Fruit fly (Drosophila melanogaster) whole organism, wandering third instar larva: ENCODE results near the gene Gale.

Experiments used
- Abd-B ChIP-seq: fragments of >200 bp; optimal IDR thresholded peaks from 2 replicates; lab custom pipeline; 2017; ENCODE audit warnings: missing biosample characterization, missing genetic modification characterization
- CG32264 ChIP-seq: fragments of 200-800 bp; sonication (Bioruptor generic); optimal IDR thresholded peaks from 2 replicates; lab custom pipeline; 2016; ENCODE audit warnings: missing biosample characterization, missing genetic modification characterization
- CG9705 ChIP-seq: fragments of 200-800 bp; sonication (Bioruptor generic); optimal IDR thresholded peaks from 2 replicates; lab custom pipeline; 2018; ENCODE audit warnings: missing biosample characterization, mild to moderate bottlenecking, missing genetic modification characterization
- CrebA ChIP-seq: fragments of 200-800 bp; sonication (Bioruptor generic); optimal IDR thresholded peaks from 2 replicates; lab custom pipeline; 2016; ENCODE audit warnings: missing biosample characterization, mild to moderate bottlenecking, missing genetic modification characterization, borderline replicate concordance
- Dfd ChIP-seq: fragments of >200 bp; optimal IDR thresholded peaks from 2 replicates; lab custom pipeline; 2017; ENCODE audit warnings: missing biosample characterization, missing genetic modification characterization
- Dif ChIP-seq: fragments of 200-275, 200-300 bp; sonication (Bioruptor generic); optimal IDR thresholded peaks from 2 replicates; lab custom pipeline; 2018; ENCODE audit warnings: missing biosample characterization, missing genetic modification characterization; ENCODE audit not compliant: partially characterized antibody
- GATAd ChIP-seq: sonication (Bioruptor generic); optimal IDR thresholded peaks from 2 replicates; lab custom pipeline; 2016; ENCODE audit warnings: missing biosample characterization, missing genetic modification characterization
- HLH106 ChIP-seq: fragments of 200-800 bp; optimal IDR thresholded peaks from 3 replicates; lab custom pipeline; 2019; ENCODE audit warnings: missing biosample characterization, mild to moderate bottlenecking, missing genetic modification characterization, moderate library complexity
- Hnf4 ChIP-seq: fragments of 200-800 bp; sonication (Bioruptor generic); optimal IDR thresholded peaks from 2 replicates; lab custom pipeline; 2016; ENCODE audit warnings: missing biosample characterization, mild to moderate bottlenecking, missing genetic modification characterization
- Hr78 ChIP-seq: fragments of >200 bp; optimal IDR thresholded peaks from 2 replicates; lab custom pipeline; 2017; ENCODE audit warnings: missing biosample characterization, missing genetic modification characterization
- Hr83 ChIP-seq: fragments of 200-300 bp; sonication (Bioruptor generic); optimal IDR thresholded peaks from 2 replicates; lab custom pipeline; 2016; ENCODE audit warnings: missing biosample characterization, mild to moderate bottlenecking, missing genetic modification characterization, moderate library complexity; ENCODE audit not compliant: poor library complexity, severe bottlenecking
- Jra ChIP-seq: sonication (Bioruptor generic); optimal IDR thresholded peaks from 2 replicates; lab custom pipeline; 2016; ENCODE audit warnings: missing biosample characterization, missing genetic modification characterization
- Mio ChIP-seq: sonication (Bioruptor generic); optimal IDR thresholded peaks from 2 replicates; lab custom pipeline; 2016; ENCODE audit warnings: missing biosample characterization, missing genetic modification characterization
- Myc ChIP-seq: fragments of >200 bp; optimal IDR thresholded peaks from 2 replicates; lab custom pipeline; 2017
- N ChIP-seq: fragments of >200 bp; optimal IDR thresholded peaks from 2 replicates; lab custom pipeline; 2018; ENCODE audit warnings: missing biosample characterization, missing external identifiers, missing genetic modification characterization
- OdsH ChIP-seq: fragments of 200-800 bp; sonication (Bioruptor generic); optimal IDR thresholded peaks from 2 replicates; lab custom pipeline; 2016; ENCODE audit warnings: missing biosample characterization, mild to moderate bottlenecking, missing genetic modification characterization
- Rel ChIP-seq, 2 experiments: fragments of 200-800 bp; sonication (Bioruptor generic) in 1 of 2; optimal IDR thresholded peaks; 2 replicates in 1 of 2; 3 replicates in 1 of 2; lab custom pipeline; 2016 to 2019; ENCODE audit warnings: mild to moderate bottlenecking in 2 of 2, missing biosample characterization in 2 of 2, missing genetic modification characterization in 2 of 2, moderate library complexity in 1 of 2
- Sp1 ChIP-seq: fragments of 200-800 bp; sonication (Bioruptor generic); optimal IDR thresholded peaks from 3 replicates; lab custom pipeline; 2019; ENCODE audit warnings: missing biosample characterization, mild to moderate bottlenecking, missing genetic modification characterization, moderate library complexity
- Vsx2 ChIP-seq: fragments of 200-300, 225-300 bp; sonication (Bioruptor generic); optimal IDR thresholded peaks from 2 replicates; lab custom pipeline; 2018; ENCODE audit warnings: missing biosample characterization, missing genetic modification characterization; ENCODE audit not compliant: partially characterized antibody
- br ChIP-seq: fragments of 200-800 bp; sonication (Bioruptor generic); optimal IDR thresholded peaks from 2 replicates; lab custom pipeline; 2016; ENCODE audit warnings: missing biosample characterization, missing genetic modification characterization
- brk ChIP-seq: fragments of 200-800 bp; sonication (Bioruptor generic); optimal IDR thresholded peaks from 2 replicates; lab custom pipeline; 2016; ENCODE audit warnings: missing biosample characterization, mild to moderate bottlenecking, missing genetic modification characterization
- dl ChIP-seq, 2 experiments: fragments of 175-275, 200-275 bp in 1 of 2; fragments of 200-275 bp in 1 of 2; sonication (Bioruptor generic); optimal IDR thresholded peaks; lab custom pipeline; 2018; ENCODE audit warnings: mild to moderate bottlenecking in 2 of 2, missing biosample characterization in 2 of 2, missing genetic modification characterization in 2 of 2, moderate library complexity in 2 of 2; ENCODE audit not compliant: partially characterized antibody in 2 of 2, insufficient read depth in 1 of 2
- dmrt93B ChIP-seq: fragments of 200-800 bp; sonication (Bioruptor generic); optimal IDR thresholded peaks from 2 replicates; lab custom pipeline; 2018; ENCODE audit warnings: missing biosample characterization, mild to moderate bottlenecking, missing genetic modification characterization
- dsf ChIP-seq: sonication (Bioruptor generic); optimal IDR thresholded peaks from 2 replicates; lab custom pipeline; 2016; ENCODE audit warnings: missing biosample characterization, missing genetic modification characterization, borderline replicate concordance
- ey ChIP-seq: fragments of 200-800 bp; sonication (Bioruptor generic); optimal IDR thresholded peaks from 2 replicates; lab custom pipeline; 2016; ENCODE audit warnings: missing biosample characterization, missing genetic modification characterization
- foxo ChIP-seq, 2 experiments: fragments of 200-800 bp; sonication (Bioruptor generic); optimal IDR thresholded peaks; 2 replicates in 1 of 2; 3 replicates in 1 of 2; lab custom pipeline; 2016 to 2017; ENCODE audit warnings: missing biosample characterization in 2 of 2, missing genetic modification characterization in 2 of 2
- fru ChIP-seq: fragments of 200-800 bp; sonication (Bioruptor generic); optimal IDR thresholded peaks from 3 replicates; lab custom pipeline; 2016; ENCODE audit warnings: missing biosample characterization, mild to moderate bottlenecking, missing genetic modification characterization
- h ChIP-seq: fragments of 200-800 bp; sonication (Bioruptor generic); optimal IDR thresholded peaks from 3 replicates; lab custom pipeline; 2016; ENCODE audit warnings: missing biosample characterization, mild to moderate bottlenecking, missing genetic modification characterization
- jim ChIP-seq: fragments of 175-275, 200-325 bp; sonication (Bioruptor generic); optimal IDR thresholded peaks from 2 replicates; lab custom pipeline; 2016; ENCODE audit warnings: missing biosample characterization, mild to moderate bottlenecking, missing genetic modification characterization
- lola ChIP-seq: fragments of >200 bp; optimal IDR thresholded peaks from 2 replicates; lab custom pipeline; 2017; ENCODE audit warnings: missing biosample characterization, missing genetic modification characterization
- pan ChIP-seq: fragments of >200 bp; optimal IDR thresholded peaks from 2 replicates; lab custom pipeline; 2017
- psq ChIP-seq: fragments of 200-800 bp; sonication (Bioruptor generic); optimal IDR thresholded peaks from 3 replicates; lab custom pipeline; 2017; ENCODE audit warnings: missing biosample characterization, mild to moderate bottlenecking, missing genetic modification characterization, moderate library complexity
- rgr ChIP-seq: fragments of 200-800 bp; sonication (Bioruptor generic); optimal IDR thresholded peaks from 3 replicates; lab custom pipeline; 2016; ENCODE audit warnings: missing biosample characterization, mild to moderate bottlenecking, missing genetic modification characterization
- sage ChIP-seq: fragments of 200-800 bp; sonication (Bioruptor generic); optimal IDR thresholded peaks from 2 replicates; lab custom pipeline; 2016; ENCODE audit warnings: missing biosample characterization, mild to moderate bottlenecking, missing genetic modification characterization
- sv ChIP-seq: fragments of 200-800 bp; sonication (Bioruptor generic); optimal IDR thresholded peaks from 3 replicates; lab custom pipeline; 2016; ENCODE audit warnings: missing biosample characterization, missing genetic modification characterization
- tai ChIP-seq: sonication (Bioruptor generic); optimal IDR thresholded peaks from 2 replicates; lab custom pipeline; 2016; ENCODE audit warnings: missing biosample characterization, missing genetic modification characterization
- usp ChIP-seq: fragments of >200 bp; optimal IDR thresholded peaks from 2 replicates; lab custom pipeline; 2017; ENCODE audit warnings: missing biosample characterization, missing genetic modification characterization
- woc ChIP-seq: sonication (Bioruptor generic); optimal IDR thresholded peaks from 2 replicates; lab custom pipeline; 2016; ENCODE audit warnings: missing biosample characterization, mild to moderate bottlenecking, missing genetic modification characterization

Gale gene

dm6 chr3L:680258-680657, 31.9 kb downstream of the Gale start, which contains the start of gene CG17129:
TSS of gene CG17129 (minus strand) at chr3L:680326.
- TF ChIP-seq rgr (GFP tag; lab: Kevin White, UChicago) = peak; percentile 71
- peak; percentile 69 for TF ChIP-seq sv (GFP tag; lab: Kevin White, UChicago)
- peak; percentile 74 for TF ChIP-seq ey (GFP tag; lab: Kevin White, UChicago)
- TF ChIP-seq HLH106 (tag; lab: Kevin White, UChicago) = peak; percentile 71
- TF ChIP-seq Hr83 (GFP tag; lab: Kevin White, UChicago) = peak; percentile 51
- TF ChIP-seq Hnf4 (GFP tag; lab: Kevin White, UChicago) = peak; percentile 72
- TF ChIP-seq dmrt93B (GFP tag; lab: Kevin White, UChicago) = peak; percentile 35
- TF ChIP-seq br (GFP tag; lab: Kevin White, UChicago) = peak; percentile 49
- TF ChIP-seq OdsH (GFP tag; lab: Kevin White, UChicago) = peak; percentile 56
- TF ChIP-seq dsf (GFP tag; lab: Kevin White, UChicago) = peak; percentile 7
- peak; percentile 74 for TF ChIP-seq Jra
- TF ChIP-seq Dfd (GFP tag; lab: Kevin White, UChicago) = no peak
- TF ChIP-seq pan (lab: Kevin White, UChicago) = no peak
- TF ChIP-seq Mio (GFP tag; lab: Kevin White, UChicago) = no peak
- TF ChIP-seq woc (GFP tag; lab: Kevin White, UChicago) = peak; percentile 77
- peak; percentile 64 for TF ChIP-seq psq (GFP tag; lab: Kevin White, UChicago)
- TF ChIP-seq Sp1 (GFP tag; lab: Kevin White, UChicago) = peak; percentile 66
- peak; percentile 42 for TF ChIP-seq CG9705 (GFP tag; lab: Kevin White, UChicago)
- peak; percentile 71 for TF ChIP-seq fru (GFP tag; lab: Kevin White, UChicago)
- TF ChIP-seq foxo (GFP tag; optimal IDR thresholded peaks at IDR 0.05; lab: Kevin White, UChicago) = peak; percentile 18 to 75
- TF ChIP-seq tai (GFP tag; lab: Kevin White, UChicago) = no peak
- TF ChIP-seq jim (GFP tag; lab: Kevin White, UChicago) = peak; percentile 17
- TF ChIP-seq sage = peak; percentile 68
- no peak for TF ChIP-seq CrebA
- TF ChIP-seq dl (GFP tag; optimal IDR thresholded peaks at IDR 0.05; lab: Kevin White, UChicago; ENCODE audit: insufficient read depth in 1 of 2, partially characterized antibody in 2 of 2) = no peak
- TF ChIP-seq GATAd (GFP tag; lab: Kevin White, UChicago) = peak; percentile 11
- TF ChIP-seq CG32264 (GFP tag; lab: Kevin White, UChicago) = peak; percentile 44
- peak; percentile 22 for TF ChIP-seq h (GFP tag; lab: Kevin White, UChicago)
- no peak for TF ChIP-seq usp
- TF ChIP-seq brk (GFP tag; lab: Kevin White, UChicago) = no peak

DNA sequence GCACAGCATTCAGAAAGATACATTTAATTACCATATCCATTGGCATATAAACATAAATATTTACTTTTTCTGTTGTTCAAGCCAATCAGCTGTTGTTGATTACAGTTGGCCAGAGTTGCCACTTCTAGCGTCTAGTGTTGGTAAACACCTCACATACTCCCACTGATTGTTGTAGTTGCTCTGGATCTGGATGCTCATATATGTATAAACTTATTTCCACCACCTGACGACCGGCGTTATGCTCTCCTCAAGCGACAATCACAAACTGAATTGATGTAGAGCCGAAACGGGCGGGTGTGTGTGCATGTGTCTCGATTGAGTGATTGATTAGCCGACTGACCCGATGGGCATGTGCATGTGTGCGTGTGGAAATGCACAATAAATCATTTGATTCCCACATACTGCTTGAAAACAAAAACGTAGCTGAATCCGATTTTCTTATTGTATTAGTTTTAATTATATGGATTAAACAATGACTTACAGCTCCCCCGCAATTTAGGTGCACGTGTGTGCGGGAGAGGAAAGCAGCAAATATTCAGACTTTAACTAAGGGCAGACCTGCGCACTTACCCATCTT, 33.5 kb downstream of the Gale start:
- no peak for TF ChIP-seq dmrt93B (GFP tag; lab: Kevin White, UChicago)
- no peak for TF ChIP-seq Hr78
- no peak for TF ChIP-seq Rel (GFP tag; optimal IDR thresholded peaks at IDR 0.05; lab: Kevin White, UChicago)
- peak; percentile 40 for TF ChIP-seq Rel (tag; optimal IDR thresholded peaks at IDR 0.05; lab: Kevin White, UChicago)
- TF ChIP-seq Jra = peak; percentile 31
- peak; percentile 72 for TF ChIP-seq rgr (GFP tag; lab: Kevin White, UChicago)
- peak; percentile 39 for TF ChIP-seq GATAd (GFP tag; lab: Kevin White, UChicago)
- peak; percentile 57 for TF ChIP-seq Sp1 (GFP tag; lab: Kevin White, UChicago)
- no peak for TF ChIP-seq pan (lab: Kevin White, UChicago)
- TF ChIP-seq sv (GFP tag; lab: Kevin White, UChicago) = peak; percentile 31
- TF ChIP-seq OdsH (GFP tag; lab: Kevin White, UChicago) = peak; percentile 63
- peak in 1 of 2 experiments; percentile 51 for TF ChIP-seq dl (GFP tag; optimal IDR thresholded peaks at IDR 0.05; lab: Kevin White, UChicago; ENCODE audit: insufficient read depth in 1 of 2, partially characterized antibody in 2 of 2)
- TF ChIP-seq psq (GFP tag; lab: Kevin White, UChicago) = peak; percentile 22
- TF ChIP-seq Hnf4 (GFP tag; lab: Kevin White, UChicago) = no peak
- TF ChIP-seq lola (GFP tag; lab: Kevin White, UChicago) = no peak
- TF ChIP-seq Abd-B = no peak
- TF ChIP-seq CG32264 (GFP tag; lab: Kevin White, UChicago) = no peak
- peak; percentile 32 for TF ChIP-seq HLH106 (tag; lab: Kevin White, UChicago)
- peak; percentile 72 for TF ChIP-seq br (GFP tag; lab: Kevin White, UChicago)
- TF ChIP-seq jim (GFP tag; lab: Kevin White, UChicago) = no peak
- peak; percentile 79 for TF ChIP-seq Vsx2 (GFP tag; lab: Kevin White, UChicago)
- no peak for TF ChIP-seq woc (GFP tag; lab: Kevin White, UChicago)
- TF ChIP-seq brk (GFP tag; lab: Kevin White, UChicago) = no peak
- no peak for TF ChIP-seq CrebA
- TF ChIP-seq dsf (GFP tag; lab: Kevin White, UChicago) = no peak
- TF ChIP-seq foxo (GFP tag; optimal IDR thresholded peaks at IDR 0.05; lab: Kevin White, UChicago) = peak in 1 of 2 experiments; percentile 72
- TF ChIP-seq Dfd (GFP tag; lab: Kevin White, UChicago) = no peak
- TF ChIP-seq fru (GFP tag; lab: Kevin White, UChicago) = peak; percentile 57
- no peak for TF ChIP-seq N
- TF ChIP-seq Myc (lab: Kevin White, UChicago) = no peak
- TF ChIP-seq usp = no peak
- peak; percentile 51 for TF ChIP-seq Dif
- peak; percentile 61 for TF ChIP-seq h (GFP tag; lab: Kevin White, UChicago)
- no peak for TF ChIP-seq Mio (GFP tag; lab: Kevin White, UChicago)
- TF ChIP-seq tai (GFP tag; lab: Kevin White, UChicago) = no peak
- peak; percentile 61 for TF ChIP-seq Hr83 (GFP tag; lab: Kevin White, UChicago)
- peak; percentile 16 for TF ChIP-seq ey (GFP tag; lab: Kevin White, UChicago)
- TF ChIP-seq CG9705 (GFP tag; lab: Kevin White, UChicago) = no peak
- TF ChIP-seq sage = no peak
